Fruit fly (Drosophila melanogaster): ENCODE data around the gene CG3061.

The CG3061 gene

DNA sequence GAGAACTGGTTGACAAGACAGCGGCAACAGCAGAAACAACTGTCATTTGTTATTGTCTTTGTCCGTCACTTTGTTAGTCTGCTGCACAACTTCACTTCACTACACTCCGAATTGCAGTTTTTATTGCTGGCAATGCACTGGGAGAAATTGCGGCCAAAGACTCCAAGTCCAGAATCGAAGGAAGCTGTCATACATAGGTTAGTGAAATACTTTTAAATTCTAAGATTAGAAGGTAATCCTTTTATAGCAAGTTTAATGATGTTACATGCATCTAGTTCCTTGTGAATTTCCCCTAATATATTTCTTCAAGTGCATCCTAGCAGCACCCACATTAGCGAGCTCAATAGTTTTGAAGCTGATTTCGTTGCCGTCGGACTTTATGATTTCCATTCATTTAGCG is 23.3 kb upstream of the CG3061 start (continued):
- TF ChIP-seq Dbx (GFP tag; IDR thresholded peaks at IDR 0.05) = no peak
- TF ChIP-seq Optix (GFP tag; IDR thresholded peaks at IDR 0.05) = peak; percentile 37; the same call in 1 of the 3 replicates
- TF ChIP-seq cas (GFP tag; IDR thresholded peaks at IDR 0.05) = no peak
- TF ChIP-seq YL-1 (GFP tag; optimal IDR thresholded peaks at IDR 0.05) = no peak
- peak; percentile 8 for TF ChIP-seq CG3163 (GFP tag; optimal IDR thresholded peaks at IDR 0.05)
- no peak for TF ChIP-seq CG7271 (tag; optimal IDR thresholded peaks at IDR 0.05)
- peak; percentile 20 for TF ChIP-seq CG12071 (GFP tag; optimal IDR thresholded peaks at IDR 0.05)
- peak; percentile 15 for TF ChIP-seq CG15696 (tag; optimal IDR thresholded peaks at IDR 0.05)
- no peak for TF ChIP-seq gcm2 (GFP tag; optimal IDR thresholded peaks at IDR 0.05)
- no peak for TF ChIP-seq dm (GFP tag; optimal IDR thresholded peaks at IDR 0.05)

DNA sequence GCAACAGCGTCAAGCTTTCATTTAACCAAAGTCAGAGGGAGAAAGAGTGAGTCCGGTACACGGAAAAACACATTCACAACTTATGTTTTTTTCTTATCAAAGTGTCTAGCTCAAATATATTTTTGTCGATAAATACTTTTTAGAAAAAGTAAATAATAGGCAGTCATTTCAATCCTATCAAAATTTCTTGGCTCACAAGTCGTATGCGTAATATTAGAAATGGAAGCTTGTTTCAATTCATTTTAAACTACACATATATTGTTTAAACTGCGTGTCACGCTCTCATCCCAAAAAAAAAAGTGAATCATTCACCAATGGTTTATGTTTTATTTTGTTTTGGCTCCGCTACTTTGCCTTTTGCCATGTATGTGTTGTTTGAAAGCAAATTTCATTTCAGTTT is 22.5 kb upstream of the CG3061 start:
- TF ChIP-seq CG10462 (GFP tag; optimal IDR thresholded peaks at IDR 0.05) = no peak
- no peak for TF ChIP-seq D (optimal IDR thresholded peaks at IDR 0.05)
- TF ChIP-seq D (GFP tag; optimal IDR thresholded peaks at IDR 0.05) = no peak
- TF ChIP-seq ken (GFP tag; IDR thresholded peaks at IDR 0.05) = no peak
- TF ChIP-seq dati (GFP tag; IDR thresholded peaks at IDR 0.05) = no peak
- TF ChIP-seq BtbVII (GFP tag; optimal IDR thresholded peaks at IDR 0.05) = no peak
- TF ChIP-seq Kr (GFP tag; optimal IDR thresholded peaks at IDR 0.05) = no peak
- no peak for TF ChIP-seq CG17829 (tag; optimal IDR thresholded peaks at IDR 0.05)
- TF ChIP-seq E2f1 (GFP tag; IDR thresholded peaks at IDR 0.05) = no peak
- no peak for TF ChIP-seq schlank (tag; optimal IDR thresholded peaks at IDR 0.05)
- no peak for TF ChIP-seq crol (GFP tag; IDR thresholded peaks at IDR 0.05)
- TF ChIP-seq sens (GFP tag) = peak; percentile 39
- TF ChIP-seq CG11560 (tag; IDR thresholded peaks at IDR 0.05) = no peak
- no peak for TF ChIP-seq p53 (GFP tag; optimal IDR thresholded peaks at IDR 0.05)
- TF ChIP-seq pzg (GFP tag; optimal IDR thresholded peaks at IDR 0.05) = no peak
- peak; percentile 2 for TF ChIP-seq CG17359 (tag; optimal IDR thresholded peaks at IDR 0.05)
- 0 out of 4 replicates have a peak, but pooled peaks have one; percentile 48 for TF ChIP-seq Dll (GFP tag; IDR thresholded peaks at IDR 0.05; ENCODE audit: partially characterized antibody)
- TF ChIP-seq CG15514 (GFP tag; optimal IDR thresholded peaks at IDR 0.05) = no peak
- no peak for TF ChIP-seq fd64A (GFP tag; optimal IDR thresholded peaks at IDR 0.05)
- peak; percentile 1 for TF ChIP-seq CG12219 (GFP tag; optimal IDR thresholded peaks at IDR 0.05)
- peak; percentile 16 for TF ChIP-seq CG11504 (tag; optimal IDR thresholded peaks at IDR 0.05)
- no peak for TF ChIP-seq CG11696 (GFP tag; IDR thresholded peaks at IDR 0.05)
- TF ChIP-seq BEAF-32 (GFP tag; optimal IDR thresholded peaks at IDR 0.05) = peak; percentile 17
- no peak for TF ChIP-seq Xbp1 (GFP tag; optimal IDR thresholded peaks at IDR 0.05)
- peak; percentile 32 for TF ChIP-seq Med (GFP tag)
- no peak for TF ChIP-seq tin (GFP tag; optimal IDR thresholded peaks at IDR 0.05)
- TF ChIP-seq lab (GFP tag; optimal IDR thresholded peaks at IDR 0.05) = no peak
- no peak for TF ChIP-seq CG16815 (GFP tag; optimal IDR thresholded peaks at IDR 0.05)
- TF ChIP-seq pros (GFP tag; optimal IDR thresholded peaks at IDR 0.05) = no peak

DNA sequence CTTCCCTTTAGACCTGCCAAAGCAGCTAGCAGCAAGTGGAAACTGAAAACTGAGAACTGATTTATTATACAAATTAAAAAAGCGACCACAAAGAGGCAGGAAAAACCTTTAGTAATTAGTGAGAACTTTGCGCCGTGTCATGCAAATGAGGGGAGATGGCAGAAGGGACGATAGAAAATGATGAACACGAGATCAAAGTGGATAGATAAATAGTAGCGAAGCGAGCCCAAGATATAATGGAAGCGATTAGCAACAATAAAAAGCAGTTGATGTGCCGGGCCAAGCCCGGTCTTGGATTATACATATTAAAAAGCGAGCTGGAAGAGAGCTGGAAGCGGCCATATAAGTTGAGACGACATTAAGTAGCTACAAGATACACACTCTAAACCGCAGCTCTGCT is 21.0 kb upstream of the CG3061 start:
- no peak for TF ChIP-seq peb (GFP tag; IDR thresholded peaks at IDR 0.05)
- TF ChIP-seq Med (GFP tag) = peak; percentile 71
- peak; percentile 26; the same call in 1 of the 2 replicates for TF ChIP-seq Awh (GFP tag; IDR thresholded peaks at IDR 0.05)
- TF ChIP-seq ham (GFP tag; IDR thresholded peaks at IDR 0.05) = no peak
- TF ChIP-seq Dref (GFP tag; IDR thresholded peaks at IDR 0.05) = no peak
- no peak for TF ChIP-seq Sin3A (optimal IDR thresholded peaks at IDR 0.05)
- TF ChIP-seq Mad (GFP tag; optimal IDR thresholded peaks at IDR 0.05) = no peak
- TF ChIP-seq Ptx1 (GFP tag; IDR thresholded peaks at IDR 0.05) = no peak
- TF ChIP-seq abd-A (tag; optimal IDR thresholded peaks at IDR 0.05) = peak; percentile 18
- TF ChIP-seq CG15514 (GFP tag; optimal IDR thresholded peaks at IDR 0.05) = no peak
- TF ChIP-seq Stat92E (GFP tag; optimal IDR thresholded peaks at IDR 0.05) = peak in 1 of 3 experiments; percentile 28
- peak; percentile 61 for TF ChIP-seq grn (GFP tag; optimal IDR thresholded peaks at IDR 0.05)
- peak; percentile 59 for TF ChIP-seq kni (GFP tag; optimal IDR thresholded peaks at IDR 0.05)
- no peak for TF ChIP-seq jing (GFP tag; optimal IDR thresholded peaks at IDR 0.05)
- no peak for TF ChIP-seq Sry-β (GFP tag; optimal IDR thresholded peaks at IDR 0.05)
